Fruit fly (Drosophila melanogaster) whole organism, prepupa: Measurements from ENCODE around the gene MESR6.
A peak's percentile ranks its signal among the peaks of the same experiment; 100 is the strongest.

Source experiments
- Blimp-1 ChIP-seq: fragments of 200-800 bp; sonication (Bioruptor generic); optimal IDR thresholded peaks from 3 replicates; lab custom pipeline; 2017; ENCODE audit warnings: missing biosample characterization, missing genetic modification characterization, mild to moderate bottlenecking, moderate library complexity, missing genetic modification reagents
- CG10669 ChIP-seq: fragments of 200-800 bp; sonication (Bioruptor generic); optimal IDR thresholded peaks from 3 replicates; lab custom pipeline; 2018; ENCODE audit warnings: missing biosample characterization, mild to moderate bottlenecking, missing genetic modification characterization, moderate library complexity
- CG11294 ChIP-seq: fragments of 200-800 bp; sonication (Bioruptor generic); IDR thresholded peaks from 2 replicates; pipeline ENCODE4 v1.3.6; 2022; ENCODE audit warnings: missing biosample characterization, missing genetic modification characterization
- CG11762 ChIP-seq: fragments of 200-800 bp; sonication (Bioruptor generic); optimal IDR thresholded peaks from 3 replicates; lab custom pipeline; 2016; ENCODE audit warnings: missing biosample characterization, missing genetic modification characterization; ENCODE audit not compliant: insufficient read depth
- CG11902 ChIP-seq: fragments of 200-800 bp; sonication (Bioruptor generic); optimal IDR thresholded peaks from 3 replicates; lab custom pipeline; 2016; ENCODE audit warnings: missing biosample characterization, missing genetic modification characterization
- CG3032 ChIP-seq: fragments of 200-800 bp; optimal IDR thresholded peaks from 2 replicates; lab custom pipeline; 2019; ENCODE audit warnings: missing biosample characterization, mild to moderate bottlenecking, missing genetic modification characterization, moderate library complexity
- CG31627 ChIP-seq: fragments of 200-800 bp; sonication (Bioruptor generic); optimal IDR thresholded peaks from 3 replicates; lab custom pipeline; 2016; ENCODE audit warnings: missing biosample characterization, missing genetic modification characterization
- CG34406 ChIP-seq: fragments of 200-800 bp; sonication (Bioruptor generic); optimal IDR thresholded peaks from 3 replicates; lab custom pipeline; 2016; ENCODE audit warnings: missing biosample characterization, missing genetic modification characterization
- CG6276 ChIP-seq: fragments of 200-800 bp; sonication (Bioruptor generic); optimal IDR thresholded peaks from 2 replicates; lab custom pipeline; 2017; ENCODE audit warnings: missing biosample characterization, mild to moderate bottlenecking, missing genetic modification characterization
- CG6792 ChIP-seq: fragments of 200-800 bp; sonication (Bioruptor generic); optimal IDR thresholded peaks from 3 replicates; lab custom pipeline; 2016; ENCODE audit warnings: missing biosample characterization, missing genetic modification characterization
- CG6854 ChIP-seq: fragments of 200-800 bp; sonication (Bioruptor generic); optimal IDR thresholded peaks from 2 replicates; lab custom pipeline; 2017; ENCODE audit warnings: missing biosample characterization, mild to moderate bottlenecking, missing genetic modification characterization
- CG8119 ChIP-seq: fragments of 200-800 bp; sonication (Bioruptor generic); IDR thresholded peaks from 3 replicates; pipeline ENCODE4 v1.3.6; 2022; ENCODE audit warnings: missing biosample characterization, missing genetic modification characterization
- CG8632 ChIP-seq: fragments of 200-800 bp; sonication (Bioruptor generic); optimal IDR thresholded peaks from 3 replicates; lab custom pipeline; 2016; ENCODE audit warnings: missing biosample characterization, missing genetic modification characterization
- Eip75B ChIP-seq: fragments of 200-800 bp; sonication (Bioruptor generic); optimal IDR thresholded peaks from 3 replicates; lab custom pipeline; 2016; ENCODE audit warnings: missing biosample characterization, missing genetic modification characterization
- Eip78C ChIP-seq: fragments of 200-800 bp; sonication (Bioruptor generic); peaks from one replicate; lab custom pipeline; 2016; ENCODE audit warnings: missing biosample characterization, missing genetic modification characterization
- Hr39 ChIP-seq: fragments of 200-800 bp; sonication (Bioruptor generic); optimal IDR thresholded peaks from 2 replicates; lab custom pipeline; 2016; ENCODE audit warnings: missing biosample characterization, missing genetic modification characterization
- Met ChIP-seq: fragments of 200-800 bp; sonication (Bioruptor generic); optimal IDR thresholded peaks from 3 replicates; lab custom pipeline; 2016; ENCODE audit warnings: missing biosample characterization, missing genetic modification characterization
- OdsH ChIP-seq: fragments of 200-800 bp; sonication (Bioruptor generic); optimal IDR thresholded peaks from 3 replicates; lab custom pipeline; 2016; ENCODE audit warnings: missing biosample characterization, missing genetic modification characterization
- Sox15 ChIP-seq: fragments of 200-800 bp; sonication (Bioruptor generic); optimal IDR thresholded peaks from 3 replicates; lab custom pipeline; 2016; ENCODE audit warnings: missing biosample characterization, missing genetic modification characterization
- achi ChIP-seq: fragments of 200-800 bp; sonication (Bioruptor generic); optimal IDR thresholded peaks from 3 replicates; lab custom pipeline; 2016; ENCODE audit warnings: missing biosample characterization, missing genetic modification characterization
- cyc ChIP-seq: fragments of 200-800 bp; sonication (Bioruptor generic); optimal IDR thresholded peaks from 3 replicates; lab custom pipeline; 2016; ENCODE audit warnings: missing biosample characterization, missing genetic modification characterization
- eg ChIP-seq: fragments of 200-800 bp; sonication (Bioruptor generic); IDR thresholded peaks from 3 replicates; pipeline ENCODE4 v1.3.6; 2022; ENCODE audit warnings: missing biosample characterization, missing genetic modification characterization
- esn ChIP-seq: fragments of 200-800 bp; sonication (Bioruptor generic); optimal IDR thresholded peaks from 2 replicates; lab custom pipeline; 2016; ENCODE audit warnings: missing biosample characterization, mild to moderate bottlenecking, missing genetic modification characterization, moderate library complexity
- fd85E ChIP-seq: fragments of 200-800 bp; sonication (Bioruptor generic); optimal IDR thresholded peaks from 3 replicates; lab custom pipeline; 2016; ENCODE audit warnings: missing biosample characterization, missing genetic modification characterization
- net ChIP-seq: fragments of 200-800 bp; sonication (Bioruptor generic); optimal IDR thresholded peaks from 3 replicates; lab custom pipeline; 2016; ENCODE audit warnings: missing biosample characterization, missing genetic modification characterization
- salr ChIP-seq, 2 experiments: fragments of 200-800 bp; sonication (Bioruptor generic); optimal IDR thresholded peaks; 3 replicates each; lab custom pipeline; 2016 to 2018; ENCODE audit warnings: missing biosample characterization in 2 of 2, missing genetic modification characterization in 2 of 2, mild to moderate bottlenecking in 1 of 2
- ss ChIP-seq, 2 experiments: fragments of 200-800 bp; sonication (Bioruptor generic); optimal IDR thresholded peaks; 2 replicates in 1 of 2; 3 replicates in 1 of 2; lab custom pipeline; 2017 to 2018; ENCODE audit warnings: mild to moderate bottlenecking in 2 of 2, missing biosample characterization in 2 of 2, missing genetic modification characterization in 2 of 2, moderate library complexity in 1 of 2
- svp ChIP-seq: fragments of 200-800 bp; sonication (Bioruptor generic); peaks from one replicate; lab custom pipeline; 2016; ENCODE audit warnings: missing biosample characterization, missing genetic modification characterization
- topi ChIP-seq: fragments of 200-800 bp; sonication (Bioruptor generic); optimal IDR thresholded peaks from 3 replicates; lab custom pipeline; 2016; ENCODE audit warnings: missing biosample characterization, missing genetic modification characterization

MESR6 gene

DNA sequence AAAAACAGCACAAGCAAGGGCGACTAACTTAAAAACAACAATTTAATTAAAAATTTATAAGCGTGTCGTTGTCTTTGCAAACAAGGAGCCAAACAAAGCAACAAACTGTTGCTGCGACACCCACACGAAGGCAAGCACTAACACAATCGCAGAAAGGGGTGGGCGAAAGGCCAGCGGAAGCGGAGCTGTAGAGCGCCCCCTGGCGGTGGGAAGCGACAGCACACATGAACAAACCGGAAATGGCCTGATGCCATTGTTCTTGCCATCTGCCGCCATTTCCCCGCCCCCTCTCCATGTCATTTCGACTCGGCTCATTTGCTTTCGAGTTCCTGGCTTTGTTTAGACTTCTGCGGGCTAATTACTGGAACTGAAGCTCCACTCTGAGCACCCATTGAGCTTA lies 40.1 kb downstream of the MESR6 start:
- TF ChIP-seq CG34406 (GFP tag; lab: Kevin White, UChicago) = no peak
- no peak for TF ChIP-seq Hr39
- no peak for TF ChIP-seq eg (GFP tag; lab: Robert Waterston, UW)
- no peak for TF ChIP-seq salr (GFP tag; optimal IDR thresholded peaks at IDR 0.05; lab: Kevin White, UChicago)
- TF ChIP-seq cyc = no peak
- TF ChIP-seq CG6854 (GFP tag; lab: Kevin White, UChicago) = no peak
- no peak for TF ChIP-seq CG6792 (GFP tag; lab: Kevin White, UChicago)
- no peak for TF ChIP-seq Sox15 (GFP tag; lab: Kevin White, UChicago)
- TF ChIP-seq, all 60 proteins: peak for 0

DNA sequence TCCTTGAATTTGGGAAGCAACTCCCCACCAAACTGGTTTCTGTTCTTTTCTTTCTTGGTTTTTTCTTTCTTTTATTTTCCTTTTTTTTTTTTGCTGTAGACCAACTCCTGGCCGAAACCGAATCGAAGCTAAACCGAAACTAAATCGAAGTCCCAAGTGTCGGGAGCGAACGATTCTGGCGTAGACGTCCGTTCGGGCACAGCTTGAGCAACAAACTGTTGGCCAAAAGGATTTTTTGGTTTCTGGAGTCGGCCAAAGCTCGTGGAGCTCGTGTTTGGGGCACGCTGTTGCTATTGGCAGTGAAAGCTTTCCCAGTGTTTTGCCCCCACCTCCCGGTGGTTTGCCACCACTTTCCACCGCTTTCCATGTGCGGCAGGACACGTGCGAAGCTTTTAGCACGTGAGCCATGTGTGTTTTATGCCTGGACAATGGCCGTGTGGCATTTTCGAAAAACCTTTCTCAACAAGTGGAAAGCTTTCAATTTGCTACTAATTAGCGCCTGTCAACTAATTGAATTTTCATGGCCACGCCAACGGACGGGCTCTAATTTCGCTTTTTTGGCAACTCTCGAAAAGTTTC lies 46.5 kb downstream of the MESR6 start, which contains the start of gene CG14082:
Gene CG14082, minus strand, starts transcription at position 51 of the 579 bp plus-strand sequence.
- TF ChIP-seq Hr39 (no peak), topi (GFP tag; lab: Kevin White, UChicago) (no peak), svp (GFP tag; lab: Kevin White, UChicago) (no peak), Eip78C (GFP tag; lab: Kevin White, UChicago) (peak; percentile 16)

dm6 chr3L:19140084-19141011 lies 47.9 kb downstream of the MESR6 start:
- TF ChIP-seq svp (GFP tag; lab: Kevin White, UChicago) = peak; percentile 24
- TF ChIP-seq CG11902 (GFP tag; lab: Kevin White, UChicago) = no peak
- TF ChIP-seq CG11762 (GFP tag; lab: Kevin White, UChicago) = no peak
- TF ChIP-seq CG10669 (GFP tag; lab: Kevin White, UChicago) = no peak
- TF ChIP-seq Blimp-1 (GFP tag; lab: Kevin White, UChicago) = no peak
- peak; percentile 2 for TF ChIP-seq CG3032
- peak; percentile 15 for TF ChIP-seq Eip78C (GFP tag; lab: Kevin White, UChicago)

DNA sequence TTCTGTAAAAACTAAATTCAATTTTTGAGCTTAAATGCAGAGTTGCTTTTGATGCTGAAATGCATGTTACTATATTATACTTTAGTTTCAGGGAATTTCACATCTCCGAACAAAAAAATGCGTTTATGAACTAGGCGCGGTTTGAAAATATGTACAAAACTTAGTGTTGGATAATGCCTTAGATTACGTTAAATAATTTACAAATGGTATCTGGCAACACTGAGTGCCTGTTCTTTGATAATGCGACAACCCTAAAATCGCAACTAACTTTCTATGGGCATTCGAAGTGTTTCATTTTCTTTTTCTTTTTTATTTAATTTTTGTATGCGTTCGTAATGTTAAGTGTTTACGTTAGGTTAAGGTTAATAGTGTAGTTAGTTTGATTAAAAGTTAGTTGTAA lies 50.1 kb downstream of the MESR6 start:
- TF ChIP-seq Eip75B = no peak
- TF ChIP-seq ss (GFP tag; optimal IDR thresholded peaks at IDR 0.05; lab: Kevin White, UChicago) = no peak
- no peak for TF ChIP-seq CG10669 (GFP tag; lab: Kevin White, UChicago)
- no peak for TF ChIP-seq CG8632
- TF ChIP-seq achi (GFP tag; lab: Kevin White, UChicago) = no peak
- TF ChIP-seq CG11902 (GFP tag; lab: Kevin White, UChicago) = no peak
- TF ChIP-seq CG3032 = no peak
- no peak for TF ChIP-seq CG11294
- TF ChIP-seq net = no peak
- no peak for TF ChIP-seq OdsH (GFP tag; lab: Kevin White, UChicago)
- TF ChIP-seq fd85E (GFP tag; lab: Kevin White, UChicago) = no peak
- TF ChIP-seq CG8119 (GFP tag; lab: Robert Waterston, UW) = no peak
- no peak for TF ChIP-seq esn (GFP tag; lab: Kevin White, UChicago)
- TF ChIP-seq Eip78C (GFP tag; lab: Kevin White, UChicago) = no peak
- no peak for TF ChIP-seq Met (GFP tag; lab: Kevin White, UChicago)
- no peak for TF ChIP-seq eg (GFP tag; lab: Robert Waterston, UW)
- TF ChIP-seq topi (GFP tag; lab: Kevin White, UChicago) = no peak
- no peak for TF ChIP-seq Sox15 (GFP tag; lab: Kevin White, UChicago)
- no peak for TF ChIP-seq CG31627

DNA sequence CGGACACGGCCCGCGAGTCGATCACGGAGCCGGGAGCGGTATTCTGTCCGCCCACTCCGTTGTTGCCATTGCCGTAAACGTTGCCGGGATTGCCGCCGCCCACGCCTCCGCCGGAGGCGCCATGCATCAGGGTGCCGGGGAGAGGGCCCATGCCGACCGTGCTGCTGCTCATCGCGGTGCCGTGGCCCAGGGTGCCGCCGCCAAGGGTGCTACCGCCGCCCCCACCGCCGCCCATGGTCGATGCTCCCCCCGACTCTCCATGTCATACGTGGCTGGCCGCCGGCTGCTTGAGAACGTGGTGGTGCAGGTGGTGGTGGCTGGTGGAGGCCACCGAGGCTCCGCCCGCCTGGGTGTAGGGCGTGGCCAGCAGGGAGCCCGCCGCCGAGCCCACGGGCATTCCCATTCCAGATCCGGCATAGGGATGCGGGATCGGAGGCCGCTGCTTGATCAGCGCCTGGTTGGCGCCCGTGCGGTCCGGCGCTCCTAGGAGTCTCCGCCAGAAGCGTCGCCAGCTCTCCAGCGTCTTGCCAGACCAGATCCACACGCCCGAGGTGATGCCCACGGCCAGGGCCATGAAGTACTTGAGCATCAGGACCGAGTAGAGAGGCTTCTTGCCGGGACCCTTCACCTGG lies 51.6 kb downstream of the MESR6 start:
- no peak for TF ChIP-seq CG6276 (GFP tag; lab: Kevin White, UChicago)
